Worm (Caenorhabditis elegans) whole organism, young adult: ENCODE data around the gene R04D3.2.

Source experiments
- C06A6.2 ChIP-seq: fragments of 200-800 bp; sonication (Bioruptor generic); conservative IDR thresholded peaks from 2 replicates; pipeline ENCODE4 v1.3.6; 2022; ENCODE audit warnings: missing genetic modification characterization, missing compliant biosample characterization
- F49E8.2 ChIP-seq: sonication (generic microtip); optimal IDR thresholded peaks from 3 replicates; lab custom pipeline; 2017; ENCODE audit warnings: missing genetic modification characterization, mild to moderate bottlenecking, missing compliant biosample characterization, antibody characterized with exemption, moderate library complexity; ENCODE audit not compliant: insufficient read depth
- attf-6 ChIP-seq: fragments of 200-800 bp; sonication (Bioruptor generic); IDR thresholded peaks from 2 replicates; pipeline ENCODE4 v1.3.6; 2022; ENCODE audit warnings: missing genetic modification reagents, missing genetic modification characterization, missing compliant biosample characterization
- ceh-40 ChIP-seq: fragments of 200-800 bp; sonication (Bioruptor generic); IDR thresholded peaks from 2 replicates; pipeline ENCODE4 v1.3.6; 2022; ENCODE audit warnings: missing genetic modification characterization, missing compliant biosample characterization
- ceh-58 ChIP-seq: fragments of 200-800 bp; sonication (Bioruptor generic); IDR thresholded peaks from 2 replicates; pipeline ENCODE4 v1.3.6; 2022; ENCODE audit warnings: missing genetic modification characterization, missing compliant biosample characterization
- dpl-1 ChIP-seq: fragments of 150-350 bp; optimal IDR thresholded peaks from 2 replicates; lab custom pipeline; 2014; ENCODE audit warnings: missing biosample characterization, missing genetic modification reagents, missing genetic modification characterization
- hsf-1 ChIP-seq: fragments of 200-800 bp; sonication (Bioruptor generic); IDR thresholded peaks from 2 replicates; pipeline ENCODE4 v1.3.6; 2022; ENCODE audit warnings: missing genetic modification reagents, missing genetic modification characterization, missing compliant biosample characterization
- nfya-1 ChIP-seq: sonication (generic microtip); optimal IDR thresholded peaks from 2 replicates; lab custom pipeline; 2017; ENCODE audit warnings: antibody characterized with exemption, missing compliant biosample characterization, missing genetic modification characterization, borderline replicate concordance; ENCODE audit not compliant: insufficient read depth
- nhr-120 ChIP-seq: fragments of 200-800 bp; sonication (Bioruptor generic); IDR thresholded peaks from 2 replicates; pipeline ENCODE4 v1.3.6; 2022; ENCODE audit warnings: missing genetic modification characterization, missing compliant biosample characterization
- nhr-90 ChIP-seq: sonication (generic microtip); optimal IDR thresholded peaks from 2 replicates; lab custom pipeline; 2016; ENCODE audit warnings: missing genotype, mild to moderate bottlenecking, missing genetic modification characterization, missing compliant biosample characterization
- tlf-1 ChIP-seq: fragments of 200-800 bp; sonication (Bioruptor generic); optimal IDR thresholded peaks from 2 replicates; lab custom pipeline; 2018; ENCODE audit warnings: mild to moderate bottlenecking, missing genetic modification characterization, missing compliant biosample characterization
- zim-3 ChIP-seq: sonication (generic microtip); optimal IDR thresholded peaks from 2 replicates; lab custom pipeline; 2017; ENCODE audit warnings: mild to moderate bottlenecking, missing genetic modification characterization, moderate library complexity, missing compliant biosample characterization
- ztf-22 ChIP-seq: fragments of 200-800 bp; sonication (Bioruptor generic); optimal IDR thresholded peaks from 2 replicates; lab custom pipeline; 2018; ENCODE audit warnings: mild to moderate bottlenecking, missing genetic modification characterization, moderate library complexity, missing compliant biosample characterization

- TF ChIP-seq nfya-1 (tag; lab: Kevin White, UChicago) (no peak), tlf-1 (GFP tag; lab: Kevin White, UChicago) (no peak), hsf-1 (GFP tag; lab: Robert Waterston, UW) (no peak), attf-6 (GFP tag; lab: Robert Waterston, UW) (no peak), F49E8.2 (tag; lab: Kevin White, UChicago) (no peak), dpl-1 (GFP tag; lab: Kevin White, UChicago) (no peak), ceh-58 (GFP tag; lab: Robert Waterston, UW) (no peak), nhr-90 (tag; lab: Kevin White, UChicago) (no peak), ztf-22 (GFP tag; lab: Kevin White, UChicago) (no peak), ceh-40 (GFP tag; lab: Robert Waterston, UW) (no peak), nhr-120 (GFP tag; lab: Robert Waterston, UW) (no peak), C06A6.2 (GFP tag; lab: Robert Waterston, UW) (no peak), zim-3 (tag; lab: Kevin White, UChicago) (no peak)
Observed at ce11 chrX:13303357-13303756, 16.9 kb upstream of the R04D3.2 start, which contains the start of gene srd-42.
